Worm (Caenorhabditis elegans) whole organism, young adult: ENCODE measurements around the gene cyp-44A1.

ENCODE experiments used
- F52B5.7 ChIP-seq: sonication (generic microtip); optimal IDR thresholded peaks from 2 replicates; lab custom pipeline; 2016; ENCODE audit warnings: mild to moderate bottlenecking, missing genetic modification characterization, missing compliant biosample characterization
- K11D2.4 ChIP-seq: fragments of 200-800 bp; sonication (Bioruptor generic); IDR thresholded peaks from 2 replicates; pipeline ENCODE4 v1.3.6; 2022; ENCODE audit warnings: missing genetic modification reagents, missing genetic modification characterization, missing compliant biosample characterization
- Y53F4B.3 ChIP-seq: fragments of 200-800 bp; sonication (Bioruptor generic); IDR thresholded peaks from 2 replicates; pipeline ENCODE4 v1.3.6; 2022; ENCODE audit warnings: missing genetic modification reagents, missing genetic modification characterization, missing compliant biosample characterization
- ama-1 ChIP-seq, 3 experiments: fragments of 150-350 bp in 1 of 3; sonication (generic microtip) in 2 of 3; optimal IDR thresholded peaks; 2 replicates each; lab custom pipeline; 2014 to 2018; ENCODE audit warnings: missing biosample characterization in 2 of 3, missing genetic modification characterization in 2 of 3, missing genetic modification reagents in 2 of 3
- hrde-1 ChIP-seq: sonication (generic microtip); optimal IDR thresholded peaks from 2 replicates; lab custom pipeline; 2016; ENCODE audit warnings: missing genetic modification characterization, mild to moderate bottlenecking, missing compliant biosample characterization, moderate library complexity, missing genotype, missing genetic modification reagents, borderline replicate concordance
- lin-35 ChIP-seq, 3 experiments: fragments of 150-350 bp in 2 of 3; sonication (generic microtip) in 1 of 3; optimal IDR thresholded peaks; 2 replicates each; lab custom pipeline; 2014 to 2018; ENCODE audit warnings: missing biosample characterization in 3 of 3, missing genetic modification characterization in 3 of 3, missing genetic modification reagents in 3 of 3
- madf-6 ChIP-seq: fragments of 200-800 bp; sonication (Bioruptor generic); IDR thresholded peaks from 2 replicates; pipeline ENCODE4 v1.3.6; 2022; ENCODE audit warnings: missing genetic modification reagents, missing genetic modification characterization, missing compliant biosample characterization
- snpc-1.1 ChIP-seq: sonication (generic microtip); optimal IDR thresholded peaks from 2 replicates; lab custom pipeline; 2017; ENCODE audit warnings: missing genetic modification characterization, mild to moderate bottlenecking, missing compliant biosample characterization, antibody characterized with exemption, moderate library complexity, missing genotype, missing genetic modification reagents; ENCODE audit not compliant: insufficient read depth
- unc-130 ChIP-seq: sonication (generic microtip); optimal IDR thresholded peaks from 2 replicates; lab custom pipeline; 2016; ENCODE audit warnings: missing genetic modification reagents, missing genetic modification characterization, missing compliant biosample characterization

- TF ChIP-seq F52B5.7 (tag; lab: Kevin White, UChicago) = no peak
- no peak for TF ChIP-seq ama-1 (optimal IDR thresholded peaks at IDR 0.05; lab: Kevin White, UChicago)
- TF ChIP-seq ama-1 (GFP tag; optimal IDR thresholded peaks at IDR 0.05; lab: Kevin White, UChicago) = no peak
- TF ChIP-seq Y53F4B.3 = no peak
- TF ChIP-seq lin-35 (GFP tag; optimal IDR thresholded peaks at IDR 0.05; lab: Kevin White, UChicago) = no peak
- TF ChIP-seq madf-6 (GFP tag; lab: Robert Waterston, UW) = no peak
- no peak for TF ChIP-seq unc-130
- no peak for TF ChIP-seq snpc-1.1 (tag; lab: Kevin White, UChicago)
- no peak for TF ChIP-seq hrde-1 (tag; lab: Kevin White, UChicago)
- TF ChIP-seq K11D2.4 (GFP tag; lab: Robert Waterston, UW) = no peak
Measured at ce11 chrII:5478318-5478717, 25.5 kb upstream of the cyp-44A1 start, which contains the start of gene F56D1.1.
